Worm (Caenorhabditis elegans) whole organism, L4 larva: ENCODE data around the gene C24D10.2.

Experiments used
- D1046.2 ChIP-seq: fragments of 200-800 bp; sonication (Bioruptor generic); IDR thresholded peaks from 2 replicates; pipeline ENCODE4 v1.3.6; 2022; ENCODE audit warnings: missing genetic modification characterization, missing compliant biosample characterization
- F37D6.2 ChIP-seq: sonication (generic microtip); optimal IDR thresholded peaks from 2 replicates; lab custom pipeline; 2016; ENCODE audit warnings: mild to moderate bottlenecking, missing genetic modification characterization, missing compliant biosample characterization
- F49E8.2 ChIP-seq: sonication (generic microtip); optimal IDR thresholded peaks from 2 replicates; lab custom pipeline; 2016; ENCODE audit warnings: missing compliant biosample characterization, mild to moderate bottlenecking, missing genetic modification characterization, borderline replicate concordance
- Y105C5A.15 ChIP-seq: fragments of 200-800 bp; sonication (Bioruptor generic); IDR thresholded peaks from 2 replicates; pipeline ENCODE4 v1.3.6; 2022; ENCODE audit warnings: missing genetic modification characterization, missing compliant biosample characterization
- Y5F2A.4 ChIP-seq: fragments of 200-800 bp; sonication (Bioruptor generic); optimal IDR thresholded peaks from 2 replicates; lab custom pipeline; 2018; ENCODE audit warnings: mild to moderate bottlenecking, missing genetic modification characterization, missing compliant biosample characterization
- Y75B8A.6 ChIP-seq: fragments of 200-800 bp; sonication (Bioruptor generic); IDR thresholded peaks from 2 replicates; pipeline ENCODE4 v1.3.6; 2022; ENCODE audit warnings: missing genetic modification reagents, missing genetic modification characterization, missing compliant biosample characterization
- ZK337.2 ChIP-seq: fragments of 200-800 bp; sonication (Bioruptor generic); IDR thresholded peaks from 2 replicates; pipeline ENCODE4 v1.3.6; 2022; ENCODE audit warnings: missing genetic modification reagents, missing genetic modification characterization, missing compliant biosample characterization
- aha-1 ChIP-seq: fragments of 150-350 bp; peaks from one replicate; lab custom pipeline; 2014; ENCODE audit warnings: missing biosample characterization, missing genetic modification characterization
- arid-1 ChIP-seq: fragments of 200-800 bp; sonication (Bioruptor generic); conservative IDR thresholded peaks from 2 replicates; pipeline ENCODE4 v1.3.6; 2022; ENCODE audit warnings: missing genetic modification reagents, missing genetic modification characterization, missing compliant biosample characterization
- ceh-28 ChIP-seq: fragments of 150-350 bp; optimal IDR thresholded peaks from 2 replicates; lab custom pipeline; 2014; ENCODE audit warnings: missing biosample characterization, missing genetic modification reagents, missing genetic modification characterization
- ceh-32 ChIP-seq: sonication (generic microtip); optimal IDR thresholded peaks from 2 replicates; lab custom pipeline; 2016; ENCODE audit warnings: mild to moderate bottlenecking, missing genetic modification characterization, missing compliant biosample characterization; ENCODE audit not compliant: poor library complexity
- ceh-82 ChIP-seq: sonication (generic microtip); optimal IDR thresholded peaks from 2 replicates; lab custom pipeline; 2017; ENCODE audit warnings: missing biosample characterization, missing genetic modification characterization
- ces-1 ChIP-seq: fragments of 150-350 bp; sonication (generic microtip); optimal IDR thresholded peaks from 4 replicates; lab custom pipeline; 2014; ENCODE audit warnings: missing biosample characterization, missing genetic modification reagents, missing genetic modification characterization
- ctbp-1 ChIP-seq: fragments of 200-800 bp; sonication (Bioruptor generic); IDR thresholded peaks from 2 replicates; pipeline ENCODE4 v1.3.6; 2022; ENCODE audit warnings: missing genetic modification reagents, missing genetic modification characterization, missing compliant biosample characterization
- daf-12 ChIP-seq: fragments of 150-350 bp; optimal IDR thresholded peaks from 2 replicates; lab custom pipeline; 2014; ENCODE audit warnings: missing biosample characterization, missing genetic modification reagents, missing genetic modification characterization
- daf-16 ChIP-seq, 3 experiments: sonication (generic microtip); optimal IDR thresholded peaks; 2 replicates each; lab custom pipeline; 2016 to 2017; ENCODE audit warnings: missing genetic modification characterization in 3 of 3, missing genetic modification reagents in 3 of 3, mild to moderate bottlenecking in 2 of 3, missing compliant biosample characterization in 2 of 3, missing biosample characterization in 1 of 3, moderate library complexity in 1 of 3
- daf-19 ChIP-seq: fragments of 200-800 bp; sonication (Bioruptor generic); conservative IDR thresholded peaks from 2 replicates; pipeline ENCODE4 v1.3.6; 2022; ENCODE audit warnings: missing genetic modification characterization, missing compliant biosample characterization
- daf-8 ChIP-seq: fragments of 200-800 bp; sonication (Bioruptor generic); IDR thresholded peaks from 2 replicates; pipeline ENCODE4 v1.3.6; 2022; ENCODE audit warnings: missing genetic modification characterization, missing compliant biosample characterization
- dmd-8 ChIP-seq: fragments of 200-800 bp; sonication (Bioruptor generic); IDR thresholded peaks from 2 replicates; pipeline ENCODE4 v1.3.6; 2022; ENCODE audit warnings: missing genetic modification characterization, missing compliant biosample characterization
- dpl-1 ChIP-seq: fragments of 150-350 bp; optimal IDR thresholded peaks from 2 replicates; lab custom pipeline; 2014; ENCODE audit warnings: missing biosample characterization, missing genetic modification reagents, missing genetic modification characterization
- egl-27 ChIP-seq: sonication (generic microtip); optimal IDR thresholded peaks from 3 replicates; lab custom pipeline; 2017; ENCODE audit warnings: missing biosample characterization, missing genetic modification reagents, missing genetic modification characterization
- egl-43 ChIP-seq: fragments of 200-800 bp; sonication (Bioruptor generic); IDR thresholded peaks from 2 replicates; pipeline ENCODE4 v1.3.6; 2022; ENCODE audit warnings: missing genetic modification reagents, missing genetic modification characterization, missing compliant biosample characterization
- fkh-10 ChIP-seq: fragments of 150-350 bp; optimal IDR thresholded peaks from 2 replicates; lab custom pipeline; 2014; ENCODE audit warnings: missing biosample characterization, missing genetic modification reagents, missing genetic modification characterization
- hif-1 ChIP-seq, 2 experiments: sonication (generic microtip); optimal IDR thresholded peaks; 2 replicates each; lab custom pipeline; 2016 to 2017; ENCODE audit warnings: missing compliant biosample characterization in 2 of 2, missing genetic modification characterization in 2 of 2, missing genetic modification reagents in 2 of 2, missing genotype in 2 of 2, mild to moderate bottlenecking in 1 of 2
- hmg-1.1 ChIP-seq: fragments of 200-800 bp; sonication (Bioruptor generic); IDR thresholded peaks from 2 replicates; pipeline ENCODE4 v1.3.6; 2022; ENCODE audit warnings: missing genetic modification reagents, missing genetic modification characterization, missing compliant biosample characterization
- jun-1 ChIP-seq: fragments of 150-350 bp; optimal IDR thresholded peaks from 2 replicates; lab custom pipeline; 2014; ENCODE audit warnings: missing biosample characterization, missing genetic modification reagents, missing genetic modification characterization
- lin-15B ChIP-seq: fragments of 150-350 bp; sonication (generic microtip); optimal IDR thresholded peaks from 3 replicates; lab custom pipeline; 2014; ENCODE audit warnings: missing biosample characterization, missing genetic modification characterization
- lin-38 ChIP-seq: fragments of 200-800 bp; sonication (Bioruptor generic); IDR thresholded peaks from 2 replicates; pipeline ENCODE4 v1.3.6; 2022; ENCODE audit warnings: missing genetic modification reagents, missing genetic modification characterization, missing compliant biosample characterization
- mep-1 ChIP-seq: fragments of 150-350 bp; sonication (generic microtip); optimal IDR thresholded peaks from 3 replicates; lab custom pipeline; 2014; ENCODE audit warnings: missing biosample characterization, missing genetic modification characterization
- mes-2 ChIP-seq: sonication (generic microtip); optimal IDR thresholded peaks from 2 replicates; lab custom pipeline; 2016; ENCODE audit warnings: missing genotype, mild to moderate bottlenecking, missing genetic modification characterization, missing compliant biosample characterization; ENCODE audit not compliant: poor library complexity, severe bottlenecking
- mxl-2 ChIP-seq: fragments of 200-800 bp; sonication (Bioruptor generic); conservative IDR thresholded peaks from 2 replicates; pipeline ENCODE4 v1.3.6; 2022; ENCODE audit warnings: missing genetic modification reagents, missing genetic modification characterization, missing compliant biosample characterization
- nhr-10 ChIP-seq: fragments of 150-350 bp; optimal IDR thresholded peaks from 2 replicates; lab custom pipeline; 2014; ENCODE audit warnings: missing biosample characterization, missing genetic modification characterization
- nhr-11 ChIP-seq: fragments of 150-350 bp; optimal IDR thresholded peaks from 2 replicates; lab custom pipeline; 2014; ENCODE audit warnings: missing biosample characterization, missing genetic modification characterization
- nhr-28 ChIP-seq: fragments of 150-350 bp; optimal IDR thresholded peaks from 2 replicates; lab custom pipeline; 2014; ENCODE audit warnings: missing biosample characterization, missing genetic modification characterization
- nhr-41 ChIP-seq: fragments of 200-800 bp; sonication (Bioruptor generic); IDR thresholded peaks from 2 replicates; pipeline ENCODE4 v1.3.6; 2022; ENCODE audit warnings: missing genetic modification reagents, missing genetic modification characterization, missing compliant biosample characterization
- nhr-6 ChIP-seq: fragments of 150-350 bp; optimal IDR thresholded peaks from 2 replicates; lab custom pipeline; 2014; ENCODE audit warnings: missing biosample characterization, missing genetic modification characterization
- nhr-76 ChIP-seq: fragments of 150-350 bp; optimal IDR thresholded peaks from 2 replicates; lab custom pipeline; 2014; ENCODE audit warnings: missing biosample characterization, missing genetic modification characterization
- rbr-2 ChIP-seq: sonication (generic microtip); optimal IDR thresholded peaks from 2 replicates; lab custom pipeline; 2016; ENCODE audit warnings: missing genotype, missing genetic modification characterization, missing compliant biosample characterization
- snpc-1.2 ChIP-seq: fragments of 200-800 bp; sonication (Bioruptor generic); IDR thresholded peaks from 2 replicates; pipeline ENCODE4 v1.3.6; 2022; ENCODE audit warnings: missing genetic modification reagents, missing genetic modification characterization, missing compliant biosample characterization
- snpc-4 ChIP-seq: fragments of 150-350 bp; optimal IDR thresholded peaks from 2 replicates; lab custom pipeline; 2014; ENCODE audit warnings: missing biosample characterization, missing genetic modification characterization
- unc-39 ChIP-seq: sonication (generic microtip); optimal IDR thresholded peaks from 2 replicates; lab custom pipeline; 2017; ENCODE audit warnings: missing biosample characterization, missing genetic modification characterization
- zag-1 ChIP-seq: fragments of 150-350 bp; optimal IDR thresholded peaks from 2 replicates; lab custom pipeline; 2014; ENCODE audit warnings: missing biosample characterization, missing genetic modification characterization

Gene C24D10.2

ce11 chrIV:5183755-5184166, 20.6 kb downstream of the C24D10.2 start, which contains the start of gene W03F8.4 (continued):
- TF ChIP-seq jun-1 (tag; lab: Kevin White, UChicago) (peak; percentile 44), hmg-1.1 (peak; percentile 89), egl-43 (GFP tag; lab: Robert Waterston, UW) (peak; percentile 71), mxl-2 (GFP tag; lab: Robert Waterston, UW) (no peak), fkh-10 (GFP tag; lab: Kevin White, UChicago) (peak; percentile 24), nhr-11 (tag; lab: Kevin White, UChicago) (peak; percentile 85), Y5F2A.4 (GFP tag; lab: Kevin White, UChicago) (no peak)

ce11 chrIV:5186480-5187205, 23.5 kb downstream of the C24D10.2 start, which contains the start of the genes W03F8.6 and mtrf-1L:
TSS of gene W03F8.6 (minus strand) at chrIV:5186580.
TSS of gene mtrf-1L (plus strand) at chrIV:5187155.
- TF ChIP-seq nhr-6 (tag; lab: Kevin White, UChicago) (no peak), F37D6.2 (no peak), ZK337.2 (GFP tag; lab: Robert Waterston, UW) (no peak), ceh-82 (tag; lab: Kevin White, UChicago) (no peak)

ce11 chrIV:5188051-5188450, 24.9 kb downstream of the C24D10.2 start:
- no peak for TF ChIP-seq aha-1 (tag; lab: Kevin White, UChicago)
- TF ChIP-seq nhr-11 (tag; lab: Kevin White, UChicago) = no peak
- no peak for TF ChIP-seq unc-39 (tag; lab: Kevin White, UChicago)
- TF ChIP-seq egl-27 (tag; lab: Kevin White, UChicago) = no peak
- TF ChIP-seq dmd-8 (GFP tag; lab: Robert Waterston, UW) = no peak
- no peak for TF ChIP-seq daf-16 (GFP tag; optimal IDR thresholded peaks at IDR 0.05; lab: Kevin White, UChicago)
- no peak for TF ChIP-seq daf-16 (tag; optimal IDR thresholded peaks at IDR 0.05; lab: Kevin White, UChicago)
- TF ChIP-seq dpl-1 (GFP tag; lab: Kevin White, UChicago) = peak; percentile 84
- peak; percentile 13 for TF ChIP-seq F49E8.2 (tag; lab: Kevin White, UChicago)
- TF ChIP-seq mep-1 (tag; lab: Kevin White, UChicago) = no peak
- TF ChIP-seq ceh-82 (tag; lab: Kevin White, UChicago) = no peak
- no peak for TF ChIP-seq lin-15B (tag; lab: Kevin White, UChicago)
- no peak for TF ChIP-seq mes-2 (tag; lab: Kevin White, UChicago)
- peak; percentile 36; the same call in 1 of the 2 replicates for TF ChIP-seq snpc-1.2
- no peak for TF ChIP-seq ceh-28
- no peak for TF ChIP-seq zag-1
- TF ChIP-seq arid-1 (GFP tag; lab: Robert Waterston, UW) = no peak
- TF ChIP-seq daf-8 (GFP tag; lab: Robert Waterston, UW) = no peak
- TF ChIP-seq rbr-2 (tag; lab: Kevin White, UChicago) = no peak
- TF ChIP-seq ces-1 (GFP tag; lab: Kevin White, UChicago) = no peak
- TF ChIP-seq nhr-6 (tag; lab: Kevin White, UChicago) = no peak
- TF ChIP-seq nhr-28 (tag; lab: Kevin White, UChicago) = no peak
- peak; percentile 49 for TF ChIP-seq lin-38 (GFP tag; lab: Robert Waterston, UW)

- no peak for TF ChIP-seq hmg-1.1
- no peak for TF ChIP-seq hif-1 (tag; optimal IDR thresholded peaks at IDR 0.05; lab: Kevin White, UChicago)
- no peak for TF ChIP-seq ctbp-1 (GFP tag; lab: Robert Waterston, UW)
- no peak for TF ChIP-seq D1046.2 (GFP tag; lab: Robert Waterston, UW)
- no peak for TF ChIP-seq daf-12
- TF ChIP-seq nhr-10 (tag; lab: Kevin White, UChicago) = no peak
- no peak for TF ChIP-seq lin-38 (GFP tag; lab: Robert Waterston, UW)
- no peak for TF ChIP-seq nhr-76 (tag; lab: Kevin White, UChicago)
- no peak for TF ChIP-seq snpc-4
- no peak for TF ChIP-seq Y75B8A.6 (GFP tag; lab: Robert Waterston, UW)
- TF ChIP-seq ceh-32 = no peak
- no peak for TF ChIP-seq snpc-1.2
- no peak for TF ChIP-seq ces-1 (GFP tag; lab: Kevin White, UChicago)
- no peak for TF ChIP-seq Y105C5A.15 (GFP tag; lab: Robert Waterston, UW)
- no peak for TF ChIP-seq daf-19 (GFP tag; lab: Robert Waterston, UW)
- TF ChIP-seq nhr-41 = no peak
These were observed 32.4 kb downstream of the C24D10.2 start, which contains the start of gene gpa-18 for ce11 chrIV:5195531-5195930. TSS of gene gpa-18 (minus strand) at chrIV:5195631.
